Fruit fly (Drosophila melanogaster) whole organism: Measurements from ENCODE around the gene Dh31.

Experiments
- CG8478 ChIP-seq: fragments of >200 bp; optimal IDR thresholded peaks from 2 replicates; lab custom pipeline; 2018; ENCODE audit warnings: inconsistent platforms
- Dll ChIP-seq: fragments of >200 bp; optimal IDR thresholded peaks from 2 replicates; lab custom pipeline; 2017
- EcR ChIP-seq, 2 experiments: fragments of >200 bp; optimal IDR thresholded peaks; 2 replicates each; lab custom pipeline; 2017; ENCODE audit warnings: missing biosample characterization in 2 of 2, missing genetic modification characterization in 2 of 2, missing genetic modification reagents in 2 of 2
- pan ChIP-seq: fragments of >200 bp; optimal IDR thresholded peaks from 2 replicates; lab custom pipeline; 2017
- psq ChIP-seq: fragments of >200 bp; optimal IDR thresholded peaks from 2 replicates; lab custom pipeline; 2017
- usp ChIP-seq: fragments of >200 bp; optimal IDR thresholded peaks from 2 replicates; lab custom pipeline; 2017; ENCODE audit warnings: missing biosample characterization, missing genetic modification characterization, mixed read lengths

Gene Dh31

DNA sequence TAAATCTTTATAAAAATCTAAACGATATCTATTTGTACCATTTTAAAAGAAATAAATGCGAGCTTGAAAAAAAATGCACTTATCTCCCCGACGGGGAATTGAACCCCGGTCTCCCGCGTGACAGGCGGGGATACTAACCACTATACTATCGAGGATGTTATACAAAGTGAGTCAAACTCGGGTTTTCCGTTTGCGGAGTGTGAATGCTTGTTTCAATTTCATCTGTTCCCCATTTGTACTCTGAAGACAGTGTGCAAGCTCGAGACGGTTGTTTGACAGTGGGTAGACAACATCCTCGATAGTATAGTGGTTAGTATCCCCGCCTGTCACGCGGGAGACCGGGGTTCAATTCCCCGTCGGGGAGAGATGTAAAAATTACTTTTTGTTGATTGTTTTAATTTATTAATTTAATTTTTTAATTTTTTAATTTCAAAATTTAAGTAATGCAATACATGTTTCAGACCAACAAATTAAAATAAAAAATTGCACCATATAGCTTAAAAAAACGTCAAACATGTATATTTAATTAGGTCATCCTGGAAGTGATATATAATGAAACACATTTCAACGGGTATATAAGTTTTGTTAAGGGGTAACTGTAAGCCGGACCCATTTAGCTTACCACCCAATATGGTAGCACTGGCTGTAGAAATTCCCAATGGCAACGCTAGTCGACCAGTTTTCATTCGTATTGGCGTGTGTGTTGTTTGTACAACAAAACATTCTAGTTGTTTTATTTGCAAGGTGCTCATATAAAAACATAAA, 35.0 kb upstream of the Dh31 start, which contains the start of gene Sema1a:
Gene Sema1a, plus strand, starts transcription at position 679 of the 765 bp plus-strand sequence.
- TF ChIP-seq usp (no peak), pan (lab: Kevin White, UChicago) (peak; percentile 84)

dm6 chr2L:8538449-8539050, 31.9 kb upstream of the Dh31 start:
- TF ChIP-seq pan (lab: Kevin White, UChicago) (no peak), Dll (lab: Kevin White, UChicago) (no peak), psq (no peak)

- TF ChIP-seq CG8478 (no peak), usp (no peak), pan (lab: Kevin White, UChicago) (no peak), EcR (GFP tag; optimal IDR thresholded peaks at IDR 0.05; lab: Kevin White, UChicago) (no peak), Dll (lab: Kevin White, UChicago) (no peak), psq (no peak)
Observed at dm6 chr2L:8535394-8536176, 28.9 kb upstream of the Dh31 start.

DNA sequence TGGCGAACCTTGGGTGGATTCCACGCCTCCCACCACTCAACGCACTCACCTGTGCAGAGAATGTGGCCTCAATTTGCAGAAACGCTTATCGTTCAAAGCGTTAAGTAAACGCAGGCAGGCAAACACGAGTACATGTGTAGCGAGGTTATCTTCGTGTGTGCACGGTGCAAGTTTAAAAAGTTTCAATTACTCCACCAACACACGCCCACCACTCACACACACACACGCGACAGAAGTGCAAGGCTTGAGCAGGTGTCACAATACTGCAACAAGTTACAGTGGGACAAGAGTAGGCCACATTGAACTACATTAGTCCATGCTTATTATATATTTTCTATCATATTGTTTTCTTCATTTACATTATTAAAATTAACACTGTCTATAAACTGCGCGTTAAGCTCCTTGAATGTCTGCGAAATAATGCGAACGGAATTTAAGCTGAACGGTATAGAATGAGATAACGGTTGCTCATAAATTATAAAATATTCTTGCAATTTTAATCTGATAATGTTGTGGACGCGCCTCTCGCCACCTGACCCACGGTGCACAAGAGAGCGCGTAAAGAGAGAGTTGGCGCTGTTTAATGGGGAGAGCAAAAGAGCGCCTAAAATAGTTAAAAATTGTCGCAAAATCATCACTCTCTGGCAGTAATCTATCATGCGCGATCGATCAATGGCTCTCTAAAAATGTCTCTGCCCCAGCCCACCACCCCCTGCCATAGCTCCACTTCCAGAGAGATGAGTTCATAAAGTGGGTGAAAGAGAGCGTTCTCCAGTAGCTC, 28.1 kb upstream of the Dh31 start:
- TF ChIP-seq EcR (GFP tag; optimal IDR thresholded peaks at IDR 0.05; lab: Kevin White, UChicago) (peak in 1 of 2 experiments; percentile 65), psq (no peak), CG8478 (no peak), Dll (lab: Kevin White, UChicago) (no peak), pan (lab: Kevin White, UChicago) (no peak), usp (no peak)

DNA sequence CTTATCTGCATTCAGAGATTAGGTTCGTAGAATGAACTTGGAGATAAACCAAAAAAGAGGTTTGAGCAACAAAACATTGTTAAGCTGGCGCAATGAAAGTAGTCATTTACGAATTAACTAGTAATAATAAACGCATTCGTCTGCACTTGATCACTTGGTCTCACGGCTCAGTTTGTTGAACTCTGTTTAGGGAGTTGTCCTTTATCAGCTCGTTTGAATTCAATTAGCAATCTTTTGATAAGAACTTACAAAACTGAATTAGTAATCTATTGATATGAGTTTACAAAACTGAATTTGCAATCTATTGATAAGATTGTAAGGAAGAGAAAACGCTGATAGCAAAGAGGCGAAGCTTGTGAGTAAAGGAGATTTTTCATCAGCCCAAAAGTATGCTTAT, 27.5 kb upstream of the Dh31 start:
- TF ChIP-seq pan (lab: Kevin White, UChicago) = no peak

- no peak for TF ChIP-seq EcR (GFP tag; optimal IDR thresholded peaks at IDR 0.05; lab: Kevin White, UChicago)
- no peak for TF ChIP-seq psq
Observed at dm6 chr2L:8533632-8534031, 27.0 kb upstream of the Dh31 start.

- TF ChIP-seq Dll (lab: Kevin White, UChicago) = no peak
- TF ChIP-seq pan (lab: Kevin White, UChicago) = no peak
- TF ChIP-seq EcR (GFP tag; optimal IDR thresholded peaks at IDR 0.05; lab: Kevin White, UChicago) = no peak
- no peak for TF ChIP-seq psq
- no peak for TF ChIP-seq CG8478
- TF ChIP-seq usp = no peak
Observed at dm6 chr2L:8532790-8533189, 26.1 kb upstream of the Dh31 start.

DNA sequence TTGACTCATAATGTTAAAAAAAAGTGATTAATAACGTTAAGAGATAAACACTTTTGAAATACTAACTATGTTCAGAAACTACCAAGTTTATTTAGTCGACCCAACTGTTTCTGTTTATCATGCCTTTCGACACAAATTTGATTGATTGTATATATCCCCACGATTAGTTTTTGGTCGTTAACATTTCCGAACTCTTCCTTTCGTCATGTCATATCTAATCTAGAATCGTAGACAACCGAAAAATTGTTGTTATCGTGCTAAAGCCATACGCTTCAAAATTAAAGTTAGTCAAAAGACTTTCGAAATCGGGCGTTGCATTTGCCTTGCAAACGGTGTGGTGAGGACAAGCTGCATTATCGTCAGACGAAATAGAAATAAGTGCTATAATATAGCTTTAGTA, 23.5 kb upstream of the Dh31 start:
- TF ChIP-seq psq (no peak), Dll (lab: Kevin White, UChicago) (no peak), CG8478 (no peak), usp (no peak)

DNA sequence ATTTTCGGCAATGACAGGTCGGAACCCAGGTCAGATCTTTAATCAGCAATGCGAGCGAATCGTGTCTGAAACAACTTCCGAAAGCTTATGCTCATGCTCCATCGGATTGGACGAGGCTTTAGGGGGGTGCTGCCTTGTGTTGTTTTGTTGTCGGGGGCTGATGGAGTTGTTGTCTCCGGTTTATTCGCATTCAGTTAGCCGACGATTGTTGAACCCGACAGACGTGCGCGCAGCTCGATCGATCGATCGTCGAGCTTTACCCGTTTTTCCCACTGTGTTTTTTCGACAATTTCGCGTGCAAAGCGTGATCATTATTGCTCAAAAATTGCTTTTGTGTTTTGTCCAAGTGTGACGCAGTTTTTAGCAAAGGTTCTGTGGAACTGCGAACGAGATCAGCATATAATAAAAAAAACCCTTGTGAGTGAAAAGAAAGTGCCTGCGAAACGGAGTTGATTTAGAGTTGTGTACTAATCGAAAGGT, 22.3 kb upstream of the Dh31 start, which contains the start of gene CG17834:
Gene CG17834, plus strand, starts transcription at position 191 of the 480 bp plus-strand sequence.
- no peak for TF ChIP-seq usp
- no peak for TF ChIP-seq pan (lab: Kevin White, UChicago)

DNA sequence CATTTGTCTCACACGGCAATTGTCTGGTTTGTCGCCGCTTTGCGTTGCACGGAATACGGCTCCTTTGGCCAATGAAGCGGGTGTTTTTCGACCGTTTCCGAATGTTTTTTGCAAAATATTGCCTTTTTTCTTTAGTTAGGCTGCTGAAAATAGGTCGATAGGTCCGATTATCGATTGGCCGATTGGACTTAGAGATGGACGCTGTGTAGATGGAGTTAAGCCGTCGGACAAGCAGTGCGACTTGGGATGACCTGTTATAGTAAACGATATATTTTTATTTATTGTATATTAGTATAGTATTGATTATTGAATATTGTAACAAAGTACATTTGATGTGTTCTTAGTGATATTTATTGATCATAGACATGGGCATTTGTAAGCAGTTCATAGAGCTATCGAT, 21.7 kb upstream of the Dh31 start, which contains the start of the genes lmgA and lmgB:
Gene lmgA, minus strand, starts transcription at position 301 of the 400 bp plus-strand sequence.
Gene lmgB, minus strand, starts transcription at position 301 of the 400 bp plus-strand sequence.
- no peak for TF ChIP-seq psq

- TF ChIP-seq EcR (GFP tag; optimal IDR thresholded peaks at IDR 0.05; lab: Kevin White, UChicago) (no peak), psq (no peak), pan (lab: Kevin White, UChicago) (no peak)
Observed at dm6 chr2L:8525000-8525399, 18.4 kb upstream of the Dh31 start.

DNA sequence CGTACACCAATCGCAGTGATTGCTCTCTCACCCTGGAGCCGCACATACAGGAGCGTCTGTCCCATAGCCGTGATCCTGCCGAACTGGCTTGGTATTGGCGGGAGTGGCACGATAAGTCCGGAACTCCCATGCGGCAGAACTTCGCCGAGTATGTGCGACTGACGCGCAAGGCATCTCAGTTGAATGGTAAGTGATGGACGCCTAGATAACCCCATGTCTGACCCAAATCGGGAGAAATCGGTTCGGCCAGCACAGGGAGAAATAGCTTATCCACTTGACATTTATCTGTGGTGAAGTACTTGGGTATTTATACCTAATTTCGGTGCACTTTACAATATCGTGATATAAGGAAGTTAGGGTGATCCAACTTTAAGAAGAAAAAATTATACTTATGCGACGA, 16.1 kb upstream of the Dh31 start:
- TF ChIP-seq CG8478 = no peak
- TF ChIP-seq usp = no peak
- TF ChIP-seq Dll (lab: Kevin White, UChicago) = no peak
- no peak for TF ChIP-seq EcR (GFP tag; optimal IDR thresholded peaks at IDR 0.05; lab: Kevin White, UChicago)
- TF ChIP-seq psq = no peak
- TF ChIP-seq pan (lab: Kevin White, UChicago) = no peak
